Worm (Caenorhabditis elegans): ENCODE measurements around the gene mrpl-28.

Gene mrpl-28

ce11 chrII:161275-161674 lies 5.5 kb upstream of the mrpl-28 start:
- TF ChIP-seq ama-1 (optimal IDR thresholded peaks at IDR 0.05) (no peak), mab-5 (tag; optimal IDR thresholded peaks at IDR 0.05) (no peak), skn-1 (tag; optimal IDR thresholded peaks at IDR 0.05) (no peak), unc-39 (tag; optimal IDR thresholded peaks at IDR 0.05) (no peak), C34F6.9 (tag; optimal IDR thresholded peaks at IDR 0.05) (no peak), F13H6.1 (tag; optimal IDR thresholded peaks at IDR 0.05) (peak; percentile 78), nhr-6 (tag; optimal IDR thresholded peaks at IDR 0.05) (no peak), sma-9 (GFP tag; optimal IDR thresholded peaks at IDR 0.05) (peak; percentile 46), sma-9 (tag; optimal IDR thresholded peaks at IDR 0.05) (no peak), nhr-129 (tag; optimal IDR thresholded peaks at IDR 0.05) (peak; percentile 64), lsy-2 (tag; optimal IDR thresholded peaks at IDR 0.05) (peak in 1 of 2 experiments; percentile 36)

ce11 chrII:160561-161123 lies 4.8 kb upstream of the mrpl-28 start:
- no peak for TF ChIP-seq ztf-11 (tag; optimal IDR thresholded peaks at IDR 0.05)
- no peak for TF ChIP-seq nhr-6 (tag; optimal IDR thresholded peaks at IDR 0.05)
- TF ChIP-seq nhr-23 (tag; optimal IDR thresholded peaks at IDR 0.05): no peak
- TF ChIP-seq alr-1 (tag; optimal IDR thresholded peaks at IDR 0.05): no peak
- TF ChIP-seq unc-62 (GFP tag; optimal IDR thresholded peaks at IDR 0.05): no peak
- peak in 1 of 2 experiments; percentile 26 for TF ChIP-seq lsy-2 (tag; optimal IDR thresholded peaks at IDR 0.05)
- TF ChIP-seq nhr-129 (tag; optimal IDR thresholded peaks at IDR 0.05): no peak
- no peak for TF ChIP-seq unc-39 (tag; optimal IDR thresholded peaks at IDR 0.05)
- TF ChIP-seq F13H6.1 (tag; optimal IDR thresholded peaks at IDR 0.05): no peak
- TF ChIP-seq mbf-1 (tag; optimal IDR thresholded peaks at IDR 0.05): no peak
- TF ChIP-seq lin-11 (tag; optimal IDR thresholded peaks at IDR 0.05): peak; percentile 14
- peak; percentile 29 for TF ChIP-seq sma-9 (GFP tag; optimal IDR thresholded peaks at IDR 0.05)
- TF ChIP-seq sma-9 (tag; optimal IDR thresholded peaks at IDR 0.05): no peak
- no peak for TF ChIP-seq snpc-4 (tag; optimal IDR thresholded peaks at IDR 0.05)
- no peak for TF ChIP-seq ama-1 (optimal IDR thresholded peaks at IDR 0.05)
- no peak for TF ChIP-seq nhr-25 (tag; optimal IDR thresholded peaks at IDR 0.05)
- no peak for TF ChIP-seq egl-27 (tag; optimal IDR thresholded peaks at IDR 0.05)
- TF ChIP-seq fos-1 (tag; optimal IDR thresholded peaks at IDR 0.05): no peak
- TF ChIP-seq elt-3 (tag; optimal IDR thresholded peaks at IDR 0.05): no peak
- TF ChIP-seq elt-1 (tag; optimal IDR thresholded peaks at IDR 0.05): no peak
- TF ChIP-seq unc-55 (GFP tag; optimal IDR thresholded peaks at IDR 0.05): no peak

- TF ChIP-seq ztf-11 (tag; optimal IDR thresholded peaks at IDR 0.05) (no peak), nhr-129 (tag; optimal IDR thresholded peaks at IDR 0.05) (peak; percentile 70), sma-3 (GFP tag; optimal IDR thresholded peaks at IDR 0.05) (peak; percentile 5), ama-1 (optimal IDR thresholded peaks at IDR 0.05) (no peak), nhr-10 (tag; optimal IDR thresholded peaks at IDR 0.05) (no peak), peb-1 (tag; optimal IDR thresholded peaks at IDR 0.05) (no peak), R02D3.7 (tag; optimal IDR thresholded peaks at IDR 0.05) (no peak), sma-9 (GFP tag; optimal IDR thresholded peaks at IDR 0.05) (peak; percentile 39), sma-9 (tag; optimal IDR thresholded peaks at IDR 0.05) (no peak), fos-1 (tag; optimal IDR thresholded peaks at IDR 0.05) (peak; percentile 61), C34F6.9 (tag; optimal IDR thresholded peaks at IDR 0.05) (peak; percentile 45), F13H6.1 (tag; optimal IDR thresholded peaks at IDR 0.05) (peak; percentile 17), sem-4 (tag; optimal IDR thresholded peaks at IDR 0.05) (no peak), lsy-2 (tag; optimal IDR thresholded peaks at IDR 0.05) (peak in 1 of 2 experiments; percentile 42), lin-11 (tag; optimal IDR thresholded peaks at IDR 0.05) (no peak), nhr-23 (tag; optimal IDR thresholded peaks at IDR 0.05) (no peak), crh-2 (tag; optimal IDR thresholded peaks at IDR 0.05) (peak; percentile 46), blmp-1 (tag; optimal IDR thresholded peaks at IDR 0.05; ENCODE audit: insufficient read depth) (peak; percentile 35), egl-27 (tag; optimal IDR thresholded peaks at IDR 0.05) (no peak), nhr-11 (tag; optimal IDR thresholded peaks at IDR 0.05) (no peak), nhr-21 (tag; optimal IDR thresholded peaks at IDR 0.05) (no peak), lin-13 (GFP tag; optimal IDR thresholded peaks at IDR 0.05) (peak; percentile 13), mbf-1 (tag; optimal IDR thresholded peaks at IDR 0.05) (no peak), gmeb-1 (tag; optimal IDR thresholded peaks at IDR 0.05) (peak; percentile 13), mab-5 (tag; optimal IDR thresholded peaks at IDR 0.05) (no peak), nhr-25 (tag; optimal IDR thresholded peaks at IDR 0.05) (peak; percentile 37)
Measured at ce11 chrII:159294-159922, 3.6 kb upstream of the mrpl-28 start.

Data from whole organism, L2 larva.